Worm (Caenorhabditis elegans) whole organism, mixed stage, embryonic: ENCODE results near the gene mig-14.

ENCODE experiments used
- blmp-1 ChIP-seq: fragments of 150-350 bp; optimal IDR thresholded peaks from 2 replicates; lab custom pipeline; 2014; ENCODE audit warnings: missing biosample characterization, missing genetic modification characterization
- elt-3 ChIP-seq: fragments of 150-350 bp; optimal IDR thresholded peaks from 2 replicates; lab custom pipeline; 2014; ENCODE audit warnings: missing biosample characterization, missing genetic modification characterization
- nhr-28 ChIP-seq: fragments of 150-350 bp; optimal IDR thresholded peaks from 2 replicates; lab custom pipeline; 2014; ENCODE audit warnings: missing biosample characterization, missing genetic modification characterization
- sem-2 ChIP-seq: fragments of 200-800 bp; sonication (Bioruptor generic); optimal IDR thresholded peaks from 2 replicates; lab custom pipeline; 2018; ENCODE audit warnings: mild to moderate bottlenecking, missing genetic modification characterization, missing compliant biosample characterization
- unc-39 ChIP-seq: fragments of 150-350 bp; optimal IDR thresholded peaks from 2 replicates; lab custom pipeline; 2014; ENCODE audit warnings: missing biosample characterization, missing genetic modification characterization
- unc-62 ChIP-seq: fragments of 150-350 bp; optimal IDR thresholded peaks from 2 replicates; lab custom pipeline; 2014; ENCODE audit warnings: missing biosample characterization, missing genetic modification reagents, missing genetic modification characterization

DNA sequence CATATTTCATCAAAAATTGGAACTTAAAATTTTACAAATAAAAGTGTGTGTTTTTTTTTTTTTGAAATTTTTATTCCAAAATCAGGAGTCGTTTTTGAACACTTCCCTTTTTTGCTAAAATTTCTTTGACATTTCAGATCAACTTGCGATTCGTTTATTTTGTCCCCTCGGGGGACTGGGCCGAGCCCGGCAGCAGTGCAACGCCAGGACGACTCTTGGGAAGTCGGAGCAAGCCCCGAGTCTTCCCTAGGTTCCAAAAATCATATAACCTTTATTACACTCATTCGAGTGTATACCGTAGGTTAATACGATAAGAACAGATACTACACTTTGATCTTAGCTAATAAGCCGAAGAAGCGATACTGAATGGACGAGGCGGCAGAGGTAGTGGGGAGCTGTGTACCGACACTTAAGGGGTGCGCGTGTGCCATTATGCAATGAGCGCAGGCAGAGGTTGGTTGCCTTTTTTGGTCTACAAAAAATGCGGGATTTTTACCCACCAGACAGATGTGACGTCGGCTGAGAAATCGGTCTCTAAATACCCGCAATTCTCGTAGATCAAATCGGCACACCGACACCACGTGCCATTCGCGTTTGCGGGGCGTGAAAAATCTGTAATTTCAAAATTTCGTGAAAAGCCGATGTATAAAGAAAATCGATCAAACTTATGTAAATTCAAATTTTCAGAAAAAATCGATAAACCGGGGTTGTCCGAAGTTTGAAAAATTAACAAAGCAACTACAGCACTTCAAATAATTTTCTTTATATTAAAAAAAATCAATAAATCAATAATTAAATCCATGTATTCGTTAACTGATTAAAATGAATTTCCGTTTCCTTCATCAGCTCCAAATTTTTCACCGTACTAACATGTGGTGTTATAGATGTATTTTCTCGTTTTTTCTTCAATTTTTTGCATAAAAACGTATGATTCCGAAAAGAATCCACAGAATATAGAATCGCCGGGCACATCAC is 23.9 kb upstream of the mig-14 start:
- TF ChIP-seq unc-39 (no peak), elt-3 (no peak), blmp-1 (tag; lab: Kevin White, UChicago) (no peak), nhr-28 (no peak), unc-62 (GFP tag; lab: Kevin White, UChicago) (no peak), sem-2 (GFP tag; lab: Kevin White, UChicago) (no peak)
